Fruit fly (Drosophila melanogaster) S2 (cell line): ENCODE measurements around the gene CenG1A.

Experiments used
- CG8478 ChIP-seq: fragments of >200 bp; optimal IDR thresholded peaks from 2 replicates; lab custom pipeline; 2018
- CTCF ChIP-seq, 2 experiments: fragments of >200 bp; optimal IDR thresholded peaks; 2 replicates each; lab custom pipeline; 2018

CenG1A gene

DNA sequence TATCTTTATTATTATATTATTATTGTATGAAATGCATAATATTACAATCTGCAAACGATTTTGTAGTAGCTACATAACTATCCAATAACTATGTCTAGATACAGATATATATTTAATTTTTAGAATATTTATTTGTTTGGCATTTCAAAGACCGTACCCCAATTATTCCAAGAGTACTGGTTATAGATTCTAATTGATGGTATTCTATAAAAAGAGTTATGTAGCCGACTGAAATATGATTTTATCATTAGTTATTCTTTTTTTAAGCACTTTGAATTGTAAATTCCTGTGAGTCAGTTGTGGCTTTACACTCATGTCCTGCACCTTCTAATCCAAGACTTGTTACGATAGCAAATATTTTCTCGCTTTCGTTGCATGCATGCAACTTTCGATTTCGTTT is 90.3 kb downstream of the CenG1A start:
- TF ChIP-seq CTCF (optimal IDR thresholded peaks at IDR 0.05; lab: Kevin White, UChicago) (no peak), CG8478 (no peak)

DNA sequence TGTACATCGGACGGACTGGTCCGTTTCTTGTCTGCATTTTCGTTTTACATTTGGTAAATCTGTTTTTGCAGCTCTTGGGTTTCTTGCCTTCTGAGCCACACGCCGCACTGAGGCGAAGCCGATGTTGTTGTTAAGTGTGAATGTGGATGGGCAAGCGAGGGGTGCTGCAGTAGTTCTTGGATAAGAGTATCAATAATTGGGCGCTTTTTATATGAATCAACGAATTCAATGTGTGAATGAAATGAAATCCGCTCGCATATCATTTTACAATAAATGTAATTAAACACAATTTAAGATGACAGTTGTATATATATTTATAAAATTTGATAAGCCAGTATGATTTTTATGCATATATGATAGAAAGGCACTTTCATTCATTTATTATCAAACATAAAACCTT is 93.1 kb downstream of the CenG1A start:
- no peak for TF ChIP-seq CTCF (optimal IDR thresholded peaks at IDR 0.05; lab: Kevin White, UChicago)
- TF ChIP-seq CG8478, result no peak

DNA sequence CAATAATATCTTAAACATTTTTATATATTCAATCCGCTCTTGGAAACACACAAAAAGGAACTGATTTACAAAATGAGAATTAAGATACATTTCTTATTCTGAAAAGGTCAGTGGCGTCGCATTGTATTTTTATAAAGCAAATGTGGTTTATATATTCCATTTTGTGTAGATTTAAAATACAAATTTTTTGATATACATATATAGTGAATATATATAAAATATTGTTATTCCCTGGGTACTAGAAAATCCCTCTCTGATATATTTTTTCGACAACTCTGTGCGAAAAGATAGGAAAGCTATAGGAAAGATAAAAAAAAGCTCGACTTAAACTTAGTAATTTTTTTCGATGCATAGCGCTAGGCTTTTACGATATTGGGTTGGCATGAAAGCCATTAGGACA is 96.0 kb downstream of the CenG1A start, which contains the start of gene CG42711:
TSS of gene CG42711 (minus strand) at position 45 of the 400 bp plus-strand sequence.
- TF ChIP-seq CTCF (optimal IDR thresholded peaks at IDR 0.05; lab: Kevin White, UChicago) (no peak), CG8478 (no peak)

- TF ChIP-seq CTCF (optimal IDR thresholded peaks at IDR 0.05; lab: Kevin White, UChicago) (no peak), CG8478 (no peak)
These were observed 99.2 kb downstream of the CenG1A start, which contains the start of gene Vajk2 for dm6 chr2L:13934542-13935065. Gene Vajk2 (minus strand): TSS chr2L:13934692.

- TF ChIP-seq CTCF (optimal IDR thresholded peaks at IDR 0.05; lab: Kevin White, UChicago) (no peak), CG8478 (no peak)
These were observed 112.1 kb downstream of the CenG1A start, which contains the start of gene Vajk3 for dm6 chr2L:13947476-13947875. Gene Vajk3 (minus strand): TSS chr2L:13947476.
